Fruit fly (Drosophila melanogaster): ENCODE measurements around the gene CG34428.

Gene CG34428

DNA sequence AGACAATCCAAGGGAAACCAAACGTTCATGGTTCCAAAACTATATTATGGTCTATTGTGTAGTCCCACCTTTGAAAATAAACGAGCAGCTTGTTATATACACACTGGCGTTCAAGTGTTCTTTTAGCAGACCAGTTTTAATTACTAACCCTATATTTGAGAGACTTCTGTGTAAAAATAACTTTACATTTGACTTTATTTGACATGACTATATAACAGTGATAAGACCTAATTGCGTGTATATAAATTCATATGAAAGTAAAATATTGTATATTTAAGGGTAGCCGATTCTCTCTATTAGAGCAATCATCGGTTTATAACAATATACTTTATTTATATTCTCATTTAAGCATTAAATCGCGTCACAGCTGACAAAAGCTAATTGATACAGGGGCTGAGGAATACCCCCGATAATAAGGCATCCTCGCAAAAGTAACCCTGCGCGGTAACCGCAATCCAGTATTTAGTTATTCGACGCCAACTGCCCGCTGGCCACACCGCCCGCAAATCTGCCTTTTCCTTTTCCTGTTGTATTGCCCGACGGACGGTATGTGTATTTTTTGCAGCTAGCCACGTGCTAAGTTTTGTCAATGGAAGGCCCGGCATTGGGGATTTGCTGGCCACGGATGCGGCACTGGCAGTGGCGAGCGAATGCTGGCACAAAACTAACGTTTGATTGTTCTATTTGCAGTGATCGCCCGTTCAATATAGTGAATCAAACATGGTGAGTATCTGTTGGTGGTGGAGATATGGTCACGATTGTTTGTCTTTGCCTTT, 20.1 kb upstream of the CG34428 start, which contains the start of gene RpS4 (continued):
- peak; percentile 27 for TF ChIP-seq Dp (GFP tag; optimal IDR thresholded peaks at IDR 0.05)
- no peak for TF ChIP-seq br (optimal IDR thresholded peaks at IDR 0.05)
- peak; percentile 92 for TF ChIP-seq sob (GFP tag; IDR thresholded peaks at IDR 0.05)
- TF ChIP-seq CG1529 (GFP tag; optimal IDR thresholded peaks at IDR 0.05) = peak; percentile 89
- peak; percentile 76 for TF ChIP-seq zf30C (GFP tag; optimal IDR thresholded peaks at IDR 0.05)
- peak; percentile 39 for TF ChIP-seq az2 (GFP tag; optimal IDR thresholded peaks at IDR 0.05)
- TF ChIP-seq Dref (GFP tag; IDR thresholded peaks at IDR 0.05) = peak; percentile 58
- peak; percentile 92 for TF ChIP-seq HmgZ (tag; optimal IDR thresholded peaks at IDR 0.05)
- peak; percentile 73; the same call in 1 of the 2 replicates for TF ChIP-seq CG32767 (GFP tag; IDR thresholded peaks at IDR 0.05)
- TF ChIP-seq CG4328 (GFP tag; optimal IDR thresholded peaks at IDR 0.05) = peak; percentile 93
- TF ChIP-seq CG14710 (tag; optimal IDR thresholded peaks at IDR 0.05) = peak; percentile 72
- TF ChIP-seq lmd (GFP tag; IDR thresholded peaks at IDR 0.05) = peak; percentile 82
- TF ChIP-seq Fer2 (tag; optimal IDR thresholded peaks at IDR 0.05) = peak; percentile 81
- peak; percentile 51 for TF ChIP-seq MBD-R2 (GFP tag; IDR thresholded peaks at IDR 0.05)
- peak in 1 of 2 experiments; percentile 80 for TF ChIP-seq insv (GFP tag; optimal IDR thresholded peaks at IDR 0.05)
- peak; percentile 78 for TF ChIP-seq dmrt99B (tag; optimal IDR thresholded peaks at IDR 0.05)
- peak; percentile 76 for TF ChIP-seq CG16863 (GFP tag; optimal IDR thresholded peaks at IDR 0.05)
- peak; percentile 62 for TF ChIP-seq CG12155 (GFP tag; optimal IDR thresholded peaks at IDR 0.05)
- TF ChIP-seq prd (optimal IDR thresholded peaks at IDR 0.05) = no peak
- TF ChIP-seq prd (GFP tag; IDR thresholded peaks at IDR 0.05) = peak; percentile 73
- peak; percentile 95 for TF ChIP-seq CG1233 (GFP tag; optimal IDR thresholded peaks at IDR 0.05)
- TF ChIP-seq Ptx1 (GFP tag; IDR thresholded peaks at IDR 0.05) = peak; percentile 73
- TF ChIP-seq H15 (GFP tag; IDR thresholded peaks at IDR 0.05) = peak; percentile 81
- peak; percentile 82 for TF ChIP-seq CG17802 (tag; optimal IDR thresholded peaks at IDR 0.05)
- peak; percentile 61 for TF ChIP-seq CG6654 (GFP tag; optimal IDR thresholded peaks at IDR 0.05)
- peak; percentile 83 to 87 for TF ChIP-seq bsh (GFP tag; optimal IDR thresholded peaks at IDR 0.05)
- TF ChIP-seq disco-r (GFP tag; optimal IDR thresholded peaks at IDR 0.05) = peak; percentile 84
- TF ChIP-seq D (optimal IDR thresholded peaks at IDR 0.05) = no peak
- TF ChIP-seq D (GFP tag; optimal IDR thresholded peaks at IDR 0.05) = peak; percentile 78
- peak; percentile 65 for TF ChIP-seq CG11696 (GFP tag; IDR thresholded peaks at IDR 0.05)
- no peak for TF ChIP-seq CG10565 (GFP tag; optimal IDR thresholded peaks at IDR 0.05)
- no peak for TF ChIP-seq sc (optimal IDR thresholded peaks at IDR 0.05)
- peak; percentile 76 for TF ChIP-seq sc (GFP tag; optimal IDR thresholded peaks at IDR 0.05)
- TF ChIP-seq Eip74EF (GFP tag; optimal IDR thresholded peaks at IDR 0.05) = peak in 1 of 2 experiments; percentile 74
- TF ChIP-seq Scr (GFP tag; IDR thresholded peaks at IDR 0.05; ENCODE audit: partially characterized antibody) = 0 out of 2 replicates have a peak, but pooled peaks have one; percentile 32
- TF ChIP-seq TFAM (GFP tag; optimal IDR thresholded peaks at IDR 0.05) = peak; percentile 63
- no peak for TF ChIP-seq usp (GFP tag; optimal IDR thresholded peaks at IDR 0.05)
- peak; percentile 59 for TF ChIP-seq CG13123 (GFP tag; optimal IDR thresholded peaks at IDR 0.05)
- no peak for TF ChIP-seq pan (optimal IDR thresholded peaks at IDR 0.05)
- peak in 1 of 2 experiments; percentile 85 for TF ChIP-seq pan (GFP tag; optimal IDR thresholded peaks at IDR 0.05 in 1 of 2, IDR thresholded peaks at IDR 0.05 in 1 of 2)
- TF ChIP-seq Lim3 (GFP tag; IDR thresholded peaks at IDR 0.05) = 0 out of 2 replicates have a peak, but pooled peaks have one; percentile 51
- TF ChIP-seq bowl (GFP tag; IDR thresholded peaks at IDR 0.05) = peak; percentile 50; the same call in 1 of the 2 replicates
- TF ChIP-seq chn (GFP tag; optimal IDR thresholded peaks at IDR 0.05) = peak; percentile 79
- TF ChIP-seq tin (GFP tag; optimal IDR thresholded peaks at IDR 0.05) = peak; percentile 77
- peak; percentile 95 for TF ChIP-seq CG12659 (GFP tag; optimal IDR thresholded peaks at IDR 0.05)
- peak; percentile 97 for TF ChIP-seq CG6813 (GFP tag; optimal IDR thresholded peaks at IDR 0.05)
- TF ChIP-seq Trl (optimal IDR thresholded peaks at IDR 0.05) = no peak
- peak; percentile 89 for TF ChIP-seq Trl (GFP tag; optimal IDR thresholded peaks at IDR 0.05)
- peak; percentile 68 for TF ChIP-seq trh (GFP tag; optimal IDR thresholded peaks at IDR 0.05)
- peak; percentile 77 for TF ChIP-seq CG10147 (GFP tag; optimal IDR thresholded peaks at IDR 0.05)

Measured in whole organism, embryonic.